Worm (Caenorhabditis elegans) whole organism, midembryonic: Measurements from ENCODE around the gene rad-54.L2.
A peak's percentile ranks its signal among the peaks of the same experiment; 100 is the strongest.

ENCODE experiments used
- T22C8.4 ChIP-seq: fragments of 200-800 bp; sonication (Bioruptor generic); IDR thresholded peaks from 2 replicates; pipeline ENCODE4 v1.3.6; 2022; ENCODE audit warnings: missing genetic modification characterization, missing compliant biosample characterization
- cog-1 ChIP-seq: sonication (generic microtip); optimal IDR thresholded peaks from 2 replicates; lab custom pipeline; 2016; ENCODE audit warnings: missing genetic modification characterization, missing compliant biosample characterization
- flt-1 ChIP-seq: fragments of 200-800 bp; sonication (Bioruptor generic); IDR thresholded peaks from 2 replicates; pipeline ENCODE4 v1.3.6; 2022; ENCODE audit warnings: missing genetic modification characterization, missing compliant biosample characterization
- klf-2 ChIP-seq: fragments of 200-800 bp; sonication (Bioruptor generic); conservative IDR thresholded peaks from 2 replicates; pipeline ENCODE4 v1.3.6; 2022; ENCODE audit warnings: missing genetic modification reagents, missing genetic modification characterization, missing compliant biosample characterization
- med-1 ChIP-seq: sonication (generic microtip); optimal IDR thresholded peaks from 2 replicates; lab custom pipeline; 2017; ENCODE audit warnings: missing genetic modification characterization, mild to moderate bottlenecking, missing compliant biosample characterization, antibody characterized with exemption, missing genetic modification reagents; ENCODE audit not compliant: insufficient read depth
- ref-1 ChIP-seq: fragments of 200-800 bp; sonication (Bioruptor generic); conservative IDR thresholded peaks from 2 replicates; pipeline ENCODE4 v1.3.6; 2022; ENCODE audit warnings: missing genetic modification reagents, missing genetic modification characterization, missing compliant biosample characterization
- tab-1 ChIP-seq: fragments of 200-800 bp; sonication (Bioruptor generic); IDR thresholded peaks from 2 replicates; pipeline ENCODE4 v1.3.6; 2022; ENCODE audit warnings: missing genetic modification characterization, missing compliant biosample characterization
- ztf-23 ChIP-seq: fragments of 200-800 bp; sonication (Bioruptor generic); IDR thresholded peaks from 2 replicates; pipeline ENCODE4 v1.3.6; 2022; ENCODE audit warnings: missing genetic modification reagents, missing genetic modification characterization, missing compliant biosample characterization
- ztf-29 ChIP-seq: fragments of 200-800 bp; sonication (Bioruptor generic); IDR thresholded peaks from 2 replicates; pipeline ENCODE4 v1.3.6; 2022; ENCODE audit warnings: missing genetic modification reagents, missing genetic modification characterization, missing compliant biosample characterization

rad-54.L2 gene

DNA sequence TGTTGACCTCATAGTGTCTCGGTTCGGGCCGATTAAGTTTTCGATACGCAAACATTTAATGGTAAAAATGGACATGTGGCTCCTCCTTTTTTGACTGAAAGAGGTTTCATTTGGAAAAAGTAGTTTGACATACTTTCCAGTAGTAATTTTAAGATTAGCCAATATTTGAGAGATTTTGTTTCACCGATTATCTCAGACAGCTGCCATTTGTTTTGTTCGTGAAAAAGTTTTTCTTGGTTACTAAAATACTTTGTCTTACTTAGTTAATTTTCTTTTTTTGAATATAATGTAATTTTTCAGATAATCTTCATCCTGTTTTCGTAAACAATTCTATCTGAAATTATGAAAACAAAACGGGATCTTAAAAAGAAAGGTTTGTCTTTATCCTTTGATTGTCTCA, 7.6 kb upstream of the rad-54.L2 start, which contains the start of gene C09G9.5:
Gene C09G9.5, plus strand, starts transcription at position 301 of the 400 bp plus-strand sequence.
- TF ChIP-seq ztf-23 (GFP tag; lab: Robert Waterston, UW) (no peak), ztf-29 (GFP tag; lab: Robert Waterston, UW) (no peak), cog-1 (no peak), flt-1 (GFP tag; lab: Robert Waterston, UW) (no peak), tab-1 (GFP tag; lab: Robert Waterston, UW) (no peak), klf-2 (no peak), ref-1 (GFP tag; lab: Robert Waterston, UW) (no peak), med-1 (no peak), T22C8.4 (GFP tag; lab: Robert Waterston, UW) (no peak)

DNA sequence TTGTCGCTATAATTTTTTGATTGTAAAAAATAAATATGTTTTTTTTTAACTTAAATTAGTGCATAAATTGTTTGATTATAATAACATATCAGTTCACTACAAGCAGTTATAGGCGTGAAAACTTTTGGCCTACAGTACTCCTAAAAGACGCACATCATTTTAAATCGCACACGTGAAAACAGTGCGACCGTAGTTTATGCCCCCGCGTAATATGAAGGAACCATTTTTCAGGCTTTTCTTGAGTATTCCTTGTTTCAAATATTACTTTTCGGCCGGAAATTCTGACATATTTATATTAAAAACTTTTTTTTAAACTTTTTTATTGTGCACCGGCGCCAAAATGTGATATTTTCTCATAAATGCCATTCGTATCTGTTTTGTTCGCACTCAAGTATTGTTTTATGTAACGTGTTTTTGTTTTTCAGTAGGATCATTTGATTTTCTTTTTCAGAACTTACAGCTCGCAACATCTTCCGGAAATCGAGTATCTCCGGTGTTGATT, 5.3 kb upstream of the rad-54.L2 start, which contains the start of gene oma-1:
Gene oma-1, plus strand, starts transcription at position 452 of the 502 bp plus-strand sequence.
- TF ChIP-seq flt-1 (GFP tag; lab: Robert Waterston, UW) = no peak
- TF ChIP-seq tab-1 (GFP tag; lab: Robert Waterston, UW) = no peak
- no peak for TF ChIP-seq med-1
- TF ChIP-seq T22C8.4 (GFP tag; lab: Robert Waterston, UW) = no peak
- no peak for TF ChIP-seq ref-1 (GFP tag; lab: Robert Waterston, UW)

DNA sequence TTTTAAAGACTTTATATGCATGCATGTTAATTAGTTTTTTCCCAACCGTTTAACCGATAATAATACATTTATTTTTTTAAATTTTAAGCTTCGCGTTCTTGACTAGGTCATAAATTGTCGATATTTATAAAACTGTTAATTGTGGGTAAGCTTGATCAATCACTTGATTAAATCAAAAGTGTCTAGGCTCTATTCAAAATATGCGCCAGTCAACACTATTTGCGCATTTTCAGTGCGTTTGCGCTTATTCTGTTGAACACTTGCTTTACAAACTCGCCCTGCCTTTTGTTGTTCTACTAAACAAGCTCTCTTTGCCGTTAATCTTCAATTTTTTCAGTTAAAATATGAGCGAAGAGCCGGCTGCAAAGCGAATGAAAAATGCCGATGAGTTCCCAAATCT, 2.7 kb upstream of the rad-54.L2 start, which contains the start of gene spr-2:
Gene spr-2, plus strand, starts transcription at position 332 of the 400 bp plus-strand sequence.
- TF ChIP-seq ztf-23 (GFP tag; lab: Robert Waterston, UW) = no peak
- no peak for TF ChIP-seq T22C8.4 (GFP tag; lab: Robert Waterston, UW)
- peak; percentile 36; the same call in 1 of the 2 replicates for TF ChIP-seq ztf-29 (GFP tag; lab: Robert Waterston, UW)
- no peak for TF ChIP-seq cog-1

DNA sequence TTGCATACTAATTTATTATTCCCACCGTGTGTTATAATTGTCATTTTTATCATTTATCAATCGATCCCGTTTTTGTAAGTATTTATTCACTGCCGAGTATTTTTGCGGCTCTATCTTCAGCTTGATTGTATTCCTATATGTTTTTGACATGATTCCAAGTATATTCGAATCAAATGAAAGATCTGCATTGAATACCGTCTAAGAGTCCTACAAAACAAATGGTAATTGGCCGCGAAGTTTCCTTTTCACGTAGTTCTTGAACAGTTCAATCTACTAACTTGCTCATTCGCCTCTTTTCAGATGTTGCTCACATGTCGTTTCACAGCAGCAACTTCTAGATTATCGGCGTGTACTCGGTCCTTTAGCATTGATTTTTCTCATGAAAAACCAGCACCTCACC, 1.3 kb upstream of the rad-54.L2 start, which contains the start of gene C27B7.2:
Gene C27B7.2, plus strand, starts transcription at position 301 of the 400 bp plus-strand sequence.
- no peak for TF ChIP-seq T22C8.4 (GFP tag; lab: Robert Waterston, UW)
- no peak for TF ChIP-seq flt-1 (GFP tag; lab: Robert Waterston, UW)
- TF ChIP-seq cog-1 = no peak
- no peak for TF ChIP-seq ztf-23 (GFP tag; lab: Robert Waterston, UW)
- no peak for TF ChIP-seq klf-2
- TF ChIP-seq med-1 = no peak
- no peak for TF ChIP-seq ref-1 (GFP tag; lab: Robert Waterston, UW)
- no peak for TF ChIP-seq ztf-29 (GFP tag; lab: Robert Waterston, UW)
- TF ChIP-seq tab-1 (GFP tag; lab: Robert Waterston, UW) = no peak

DNA sequence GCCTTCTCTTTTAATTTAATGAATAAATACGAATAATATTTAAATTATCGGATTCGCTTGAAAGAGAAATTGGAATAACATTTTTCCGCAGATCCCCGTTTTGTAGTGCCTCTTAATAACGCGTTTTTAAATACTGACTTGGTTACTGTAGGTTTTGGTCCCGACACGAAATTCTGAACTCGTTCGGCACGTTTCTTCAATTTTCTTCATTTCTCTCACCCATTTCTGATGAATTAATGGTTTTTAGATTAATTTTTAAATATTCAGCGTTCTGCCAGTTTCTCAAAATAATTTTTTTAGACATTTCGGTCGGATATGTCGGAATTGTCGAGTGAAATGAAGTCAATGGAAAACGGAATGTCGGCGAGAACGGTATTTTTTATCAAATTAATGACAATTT, 7.5 kb downstream of the rad-54.L2 start, which contains the start of gene C27B7.5:
Gene C27B7.5, plus strand, starts transcription at position 301 of the 400 bp plus-strand sequence.
- no peak for TF ChIP-seq cog-1
- no peak for TF ChIP-seq med-1
- no peak for TF ChIP-seq ref-1 (GFP tag; lab: Robert Waterston, UW)
- no peak for TF ChIP-seq ztf-29 (GFP tag; lab: Robert Waterston, UW)
- no peak for TF ChIP-seq klf-2
- no peak for TF ChIP-seq flt-1 (GFP tag; lab: Robert Waterston, UW)
- no peak for TF ChIP-seq ztf-23 (GFP tag; lab: Robert Waterston, UW)

DNA sequence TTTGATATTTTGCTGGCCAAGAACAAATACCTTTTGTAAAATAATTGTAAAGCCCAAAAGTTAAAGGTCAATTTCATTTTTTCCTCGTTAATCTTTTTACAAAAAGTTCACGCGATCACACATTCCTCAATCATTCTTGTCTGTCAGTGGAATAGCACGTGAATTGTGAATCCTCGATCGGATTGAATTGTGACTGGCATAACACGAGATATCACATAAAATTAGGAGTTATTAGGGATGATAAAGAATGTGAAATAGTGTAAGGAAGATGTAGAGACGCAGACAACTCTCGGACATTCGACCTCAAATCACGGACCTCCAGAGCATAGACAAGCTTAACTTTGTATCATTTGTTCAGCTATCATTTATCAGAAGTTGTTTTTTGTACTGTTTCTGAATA, 12.3 kb downstream of the rad-54.L2 start, which contains the start of gene C27B7.6:
Gene C27B7.6, minus strand, starts transcription at position 182 of the 400 bp plus-strand sequence.
- TF ChIP-seq ztf-29 (GFP tag; lab: Robert Waterston, UW) = no peak
- TF ChIP-seq cog-1 = no peak
- no peak for TF ChIP-seq med-1
- no peak for TF ChIP-seq ztf-23 (GFP tag; lab: Robert Waterston, UW)
- no peak for TF ChIP-seq ref-1 (GFP tag; lab: Robert Waterston, UW)
- TF ChIP-seq T22C8.4 (GFP tag; lab: Robert Waterston, UW) = no peak
- TF ChIP-seq tab-1 (GFP tag; lab: Robert Waterston, UW) = no peak

DNA sequence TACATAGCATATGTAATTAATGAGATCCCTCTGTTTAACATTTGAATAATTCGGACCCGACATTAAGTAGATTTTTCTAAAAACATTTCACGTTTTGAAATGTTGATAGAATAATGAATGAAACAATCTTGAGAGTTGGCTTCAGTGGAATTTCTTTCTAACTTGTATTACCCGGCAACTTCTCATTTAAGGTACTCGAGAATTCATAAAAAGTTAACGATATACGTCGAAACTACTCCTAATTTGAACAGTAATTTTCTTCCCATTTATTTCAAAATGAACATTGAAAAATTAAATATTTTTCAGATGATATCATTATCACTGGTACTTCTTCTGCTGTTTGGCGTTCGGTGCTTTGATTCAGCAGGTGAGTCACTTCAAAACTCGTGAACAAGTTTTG, 12.9 kb downstream of the rad-54.L2 start, which contains the start of gene C27B7.7:
Gene C27B7.7, plus strand, starts transcription at position 301 of the 400 bp plus-strand sequence.
- TF ChIP-seq T22C8.4 (GFP tag; lab: Robert Waterston, UW) = no peak
- TF ChIP-seq ztf-29 (GFP tag; lab: Robert Waterston, UW) = no peak
- no peak for TF ChIP-seq cog-1
- no peak for TF ChIP-seq med-1
- TF ChIP-seq ztf-23 (GFP tag; lab: Robert Waterston, UW) = no peak
- TF ChIP-seq tab-1 (GFP tag; lab: Robert Waterston, UW) = no peak
- no peak for TF ChIP-seq ref-1 (GFP tag; lab: Robert Waterston, UW)
- TF ChIP-seq klf-2 = no peak
- no peak for TF ChIP-seq flt-1 (GFP tag; lab: Robert Waterston, UW)

DNA sequence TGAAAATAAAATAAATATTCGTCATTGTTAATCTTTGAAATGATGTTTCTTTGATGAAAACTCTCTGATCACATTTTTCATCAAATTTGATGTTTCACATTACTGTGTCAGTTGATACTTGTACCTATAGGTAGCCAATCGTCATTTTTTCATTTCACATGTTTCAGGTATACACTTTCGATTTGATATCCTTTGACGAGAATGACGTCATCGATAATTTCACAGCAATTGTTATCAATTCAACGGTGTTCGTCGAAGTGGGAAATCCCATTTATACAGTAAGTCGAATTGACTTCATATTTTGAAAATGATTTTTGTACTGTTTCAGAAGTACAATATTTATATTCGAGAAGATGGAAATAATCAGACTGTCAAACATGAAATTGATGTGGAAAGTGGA, 20.3 kb downstream of the rad-54.L2 start:
- TF ChIP-seq cog-1 = no peak
- no peak for TF ChIP-seq med-1
- no peak for TF ChIP-seq T22C8.4 (GFP tag; lab: Robert Waterston, UW)
- TF ChIP-seq ztf-23 (GFP tag; lab: Robert Waterston, UW) = no peak
- no peak for TF ChIP-seq klf-2
- TF ChIP-seq ref-1 (GFP tag; lab: Robert Waterston, UW) = no peak
- TF ChIP-seq ztf-29 (GFP tag; lab: Robert Waterston, UW) = no peak
- TF ChIP-seq tab-1 (GFP tag; lab: Robert Waterston, UW) = no peak
- TF ChIP-seq flt-1 (GFP tag; lab: Robert Waterston, UW) = no peak

DNA sequence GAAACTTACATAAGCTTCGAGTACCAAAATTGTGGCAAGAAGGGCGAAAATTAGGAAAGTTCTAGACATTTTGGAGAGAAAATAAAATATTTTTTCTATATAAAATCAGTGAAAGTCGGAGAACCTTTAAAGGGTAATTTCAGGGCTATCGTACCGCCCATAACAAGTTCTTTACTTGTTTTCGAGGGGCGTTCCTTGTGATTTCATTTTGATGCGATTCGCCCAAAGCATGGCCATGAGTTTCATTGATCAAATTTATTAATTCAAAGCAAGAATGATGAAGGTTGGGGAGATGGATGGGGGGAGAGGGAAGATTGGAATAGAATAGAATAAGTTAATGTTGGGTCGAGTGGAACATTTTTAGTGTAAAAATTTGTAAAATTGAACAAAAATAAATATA, 22.1 kb downstream of the rad-54.L2 start, which contains the start of gene C27B7.9:
Gene C27B7.9, minus strand, starts transcription at position 101 of the 400 bp plus-strand sequence.
- TF ChIP-seq ref-1 (GFP tag; lab: Robert Waterston, UW) = no peak
- TF ChIP-seq ztf-29 (GFP tag; lab: Robert Waterston, UW) = no peak
- no peak for TF ChIP-seq T22C8.4 (GFP tag; lab: Robert Waterston, UW)
- no peak for TF ChIP-seq med-1
- TF ChIP-seq flt-1 (GFP tag; lab: Robert Waterston, UW) = no peak
- no peak for TF ChIP-seq klf-2
- TF ChIP-seq ztf-23 (GFP tag; lab: Robert Waterston, UW) = no peak
- TF ChIP-seq tab-1 (GFP tag; lab: Robert Waterston, UW) = no peak
- TF ChIP-seq cog-1 = no peak

DNA sequence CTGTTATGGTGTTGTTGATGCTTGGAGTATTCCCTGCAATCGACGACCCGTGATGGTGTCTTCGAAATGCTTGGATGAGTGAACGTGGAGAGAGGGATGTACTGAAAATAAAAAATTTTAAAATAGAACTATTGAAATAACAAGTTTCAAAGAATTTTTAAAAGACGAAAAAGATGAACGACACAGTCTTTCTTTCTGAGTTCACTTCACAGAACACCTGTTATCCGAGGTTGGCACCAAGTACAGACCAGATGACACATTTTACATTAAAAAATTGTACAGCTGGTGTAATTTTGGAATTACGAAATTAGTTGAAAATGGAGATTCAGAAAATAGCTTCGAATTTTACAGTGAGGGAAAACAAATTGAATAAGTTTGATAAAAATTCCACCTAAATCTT, 24.9 kb downstream of the rad-54.L2 start, which contains the start of gene rap-1:
Gene rap-1, minus strand, starts transcription at position 101 of the 400 bp plus-strand sequence.
- TF ChIP-seq ztf-23 (GFP tag; lab: Robert Waterston, UW) = no peak
- TF ChIP-seq med-1 = no peak
- TF ChIP-seq tab-1 (GFP tag; lab: Robert Waterston, UW) = no peak
- no peak for TF ChIP-seq ztf-29 (GFP tag; lab: Robert Waterston, UW)
- no peak for TF ChIP-seq cog-1
- no peak for TF ChIP-seq klf-2
- TF ChIP-seq T22C8.4 (GFP tag; lab: Robert Waterston, UW) = no peak
- TF ChIP-seq ref-1 (GFP tag; lab: Robert Waterston, UW) = no peak
- no peak for TF ChIP-seq flt-1 (GFP tag; lab: Robert Waterston, UW)
